Worm (Caenorhabditis elegans) whole organism, young adult: ENCODE measurements around the gene F49F1.5.

ENCODE experiments used
- F22D6.2 ChIP-seq: sonication (generic microtip); optimal IDR thresholded peaks from 2 replicates; lab custom pipeline; 2016; ENCODE audit warnings: mild to moderate bottlenecking, missing genetic modification characterization, missing compliant biosample characterization
- F23B12.7 ChIP-seq: sonication (generic microtip); optimal IDR thresholded peaks from 2 replicates; lab custom pipeline; 2017; ENCODE audit warnings: missing genetic modification characterization, mild to moderate bottlenecking, missing compliant biosample characterization, antibody characterized with exemption, moderate library complexity; ENCODE audit not compliant: insufficient read depth
- F57A8.1 ChIP-seq: fragments of 200-800 bp; sonication (Bioruptor generic); optimal IDR thresholded peaks from 2 replicates; lab custom pipeline; 2018; ENCODE audit warnings: mild to moderate bottlenecking, missing genetic modification characterization, moderate library complexity, missing compliant biosample characterization
- F57C9.4 ChIP-seq: sonication (generic microtip); optimal IDR thresholded peaks from 2 replicates; lab custom pipeline; 2017; ENCODE audit warnings: mild to moderate bottlenecking, missing genetic modification characterization, missing compliant biosample characterization
- Y53F4B.3 ChIP-seq: fragments of 200-800 bp; sonication (Bioruptor generic); IDR thresholded peaks from 2 replicates; pipeline ENCODE4 v1.3.6; 2022; ENCODE audit warnings: missing genetic modification reagents, missing genetic modification characterization, missing compliant biosample characterization
- Y56A3A.18 ChIP-seq: fragments of 200-800 bp; sonication (Bioruptor generic); IDR thresholded peaks from 2 replicates; pipeline ENCODE4 v1.3.6; 2022; ENCODE audit warnings: missing genetic modification reagents, missing genetic modification characterization, missing compliant biosample characterization
- ama-1 ChIP-seq, 3 experiments: fragments of 150-350 bp in 1 of 3; sonication (generic microtip) in 2 of 3; optimal IDR thresholded peaks; 2 replicates each; lab custom pipeline; 2014 to 2018; ENCODE audit warnings: missing biosample characterization in 2 of 3, missing genetic modification characterization in 2 of 3, missing genetic modification reagents in 2 of 3
- attf-3 ChIP-seq: fragments of 200-800 bp; sonication (Bioruptor generic); conservative IDR thresholded peaks from 2 replicates; pipeline ENCODE4 v1.3.6; 2022; ENCODE audit warnings: missing genetic modification reagents, missing genetic modification characterization, missing compliant biosample characterization
- bed-1 ChIP-seq: fragments of 200-800 bp; sonication (Bioruptor generic); IDR thresholded peaks from 2 replicates; pipeline ENCODE4 v1.3.6; 2022; ENCODE audit warnings: missing genetic modification reagents, missing genetic modification characterization, missing compliant biosample characterization
- cebp-2 ChIP-seq: fragments of 200-800 bp; sonication (Bioruptor generic); IDR thresholded peaks from 2 replicates; pipeline ENCODE4 v1.3.6; 2022; ENCODE audit warnings: missing genetic modification characterization, missing compliant biosample characterization
- ceh-79 ChIP-seq: sonication (generic microtip); optimal IDR thresholded peaks from 2 replicates; lab custom pipeline; 2017; ENCODE audit warnings: mild to moderate bottlenecking, missing genetic modification characterization, missing compliant biosample characterization
- ceh-91 ChIP-seq: fragments of 200-800 bp; sonication (Bioruptor generic); IDR thresholded peaks from 2 replicates; pipeline ENCODE4 v1.3.6; 2022; ENCODE audit warnings: missing genetic modification reagents, missing genetic modification characterization, missing compliant biosample characterization
- die-1 ChIP-seq: sonication (generic microtip); optimal IDR thresholded peaks from 2 replicates; lab custom pipeline; 2016; ENCODE audit warnings: missing genotype, mild to moderate bottlenecking, missing genetic modification characterization, missing compliant biosample characterization
- dpff-1 ChIP-seq: sonication (generic microtip); optimal IDR thresholded peaks from 2 replicates; lab custom pipeline; 2017; ENCODE audit warnings: mild to moderate bottlenecking, missing genetic modification characterization, missing compliant biosample characterization
- egl-44 ChIP-seq: fragments of 200-800 bp; sonication (Bioruptor generic); IDR thresholded peaks from 2 replicates; pipeline ENCODE4 v1.3.6; 2022; ENCODE audit warnings: missing genetic modification reagents, missing genetic modification characterization, missing compliant biosample characterization
- egrh-3 ChIP-seq: fragments of 200-800 bp; sonication (Bioruptor generic); IDR thresholded peaks from 2 replicates; pipeline ENCODE4 v1.3.6; 2022; ENCODE audit warnings: missing genetic modification reagents, missing genetic modification characterization, missing compliant biosample characterization
- ets-4 ChIP-seq: fragments of 200-800 bp; sonication (Bioruptor generic); optimal IDR thresholded peaks from 2 replicates; lab custom pipeline; 2018; ENCODE audit warnings: mild to moderate bottlenecking, missing genetic modification characterization, missing compliant biosample characterization
- fkh-3 ChIP-seq: sonication (generic microtip); optimal IDR thresholded peaks from 2 replicates; lab custom pipeline; 2016; ENCODE audit warnings: mild to moderate bottlenecking, missing genetic modification characterization, missing compliant biosample characterization
- gei-17 ChIP-seq: fragments of 200-800 bp; sonication (Bioruptor generic); optimal IDR thresholded peaks from 2 replicates; lab custom pipeline; 2018; ENCODE audit warnings: mild to moderate bottlenecking, missing genetic modification characterization, missing compliant biosample characterization
- hmg-1.2 ChIP-seq: fragments of 200-800 bp; sonication (Bioruptor generic); IDR thresholded peaks from 2 replicates; pipeline ENCODE4 v1.3.6; 2022; ENCODE audit warnings: missing genetic modification reagents, missing genetic modification characterization, missing compliant biosample characterization
- hsf-1 ChIP-seq: fragments of 200-800 bp; sonication (Bioruptor generic); IDR thresholded peaks from 2 replicates; pipeline ENCODE4 v1.3.6; 2022; ENCODE audit warnings: missing genetic modification reagents, missing genetic modification characterization, missing compliant biosample characterization
- lsy-27 ChIP-seq: sonication (generic microtip); optimal IDR thresholded peaks from 2 replicates; lab custom pipeline; 2017; ENCODE audit warnings: missing genetic modification characterization, mild to moderate bottlenecking, missing compliant biosample characterization, antibody characterized with exemption, missing genotype, borderline replicate concordance; ENCODE audit not compliant: insufficient read depth
- madf-6 ChIP-seq: fragments of 200-800 bp; sonication (Bioruptor generic); IDR thresholded peaks from 2 replicates; pipeline ENCODE4 v1.3.6; 2022; ENCODE audit warnings: missing genetic modification reagents, missing genetic modification characterization, missing compliant biosample characterization
- mxl-1 ChIP-seq: sonication (generic microtip); optimal IDR thresholded peaks from 2 replicates; lab custom pipeline; 2016; ENCODE audit warnings: missing genetic modification characterization, missing compliant biosample characterization
- nhr-120 ChIP-seq: fragments of 200-800 bp; sonication (Bioruptor generic); IDR thresholded peaks from 2 replicates; pipeline ENCODE4 v1.3.6; 2022; ENCODE audit warnings: missing genetic modification characterization, missing compliant biosample characterization
- nhr-179 ChIP-seq: sonication (generic microtip); optimal IDR thresholded peaks from 2 replicates; lab custom pipeline; 2016; ENCODE audit warnings: mild to moderate bottlenecking, missing genetic modification characterization, missing compliant biosample characterization
- nhr-80 ChIP-seq: sonication (generic microtip); optimal IDR thresholded peaks from 2 replicates; lab custom pipeline; 2016; ENCODE audit warnings: missing genetic modification characterization, missing compliant biosample characterization
- nhr-90 ChIP-seq: sonication (generic microtip); optimal IDR thresholded peaks from 2 replicates; lab custom pipeline; 2016; ENCODE audit warnings: missing genotype, mild to moderate bottlenecking, missing genetic modification characterization, missing compliant biosample characterization
- pbrm-1 ChIP-seq: fragments of 200-800 bp; sonication (Bioruptor generic); IDR thresholded peaks from 2 replicates; pipeline ENCODE4 v1.3.6; 2022; ENCODE audit warnings: missing genetic modification reagents, missing genetic modification characterization, missing compliant biosample characterization
- rec-8 ChIP-seq, 2 experiments: sonication (generic microtip); optimal IDR thresholded peaks; 2 replicates each; lab custom pipeline; 2016; ENCODE audit warnings: mild to moderate bottlenecking in 2 of 2, missing genetic modification characterization in 2 of 2, missing genetic modification reagents in 2 of 2, missing genotype in 2 of 2, missing biosample characterization in 1 of 2, missing compliant biosample characterization in 1 of 2, moderate library complexity in 1 of 2
- repo-1 ChIP-seq: sonication (generic microtip); optimal IDR thresholded peaks from 2 replicates; lab custom pipeline; 2017; ENCODE audit warnings: mild to moderate bottlenecking, missing genetic modification characterization, missing compliant biosample characterization
- snpc-1.3 ChIP-seq: sonication (generic microtip); optimal IDR thresholded peaks from 2 replicates; lab custom pipeline; 2017; ENCODE audit warnings: missing genetic modification characterization, mild to moderate bottlenecking, missing compliant biosample characterization, antibody characterized with exemption, moderate library complexity, missing genotype, missing genetic modification reagents; ENCODE audit not compliant: insufficient read depth
- snpc-3.4 ChIP-seq: sonication (generic microtip); optimal IDR thresholded peaks from 2 replicates; lab custom pipeline; 2017; ENCODE audit warnings: missing genetic modification characterization, mild to moderate bottlenecking, missing compliant biosample characterization, antibody characterized with exemption, moderate library complexity, missing genotype, missing genetic modification reagents
- somi-1 ChIP-seq: fragments of 200-800 bp; sonication (Bioruptor generic); optimal IDR thresholded peaks from 2 replicates; lab custom pipeline; 2018; ENCODE audit warnings: mild to moderate bottlenecking, missing genetic modification characterization, missing compliant biosample characterization
- sptf-2 ChIP-seq: fragments of 200-800 bp; sonication (Bioruptor generic); optimal IDR thresholded peaks from 2 replicates; lab custom pipeline; 2018; ENCODE audit warnings: mild to moderate bottlenecking, missing genetic modification characterization, missing compliant biosample characterization
- xnd-1 ChIP-seq: sonication (generic microtip); optimal IDR thresholded peaks from 2 replicates; lab custom pipeline; 2016; ENCODE audit warnings: missing genotype, missing genetic modification reagents, missing genetic modification characterization, missing compliant biosample characterization
- zfh-2 ChIP-seq: fragments of 200-800 bp; sonication (Bioruptor generic); conservative IDR thresholded peaks from 2 replicates; pipeline ENCODE4 v1.3.6; 2022; ENCODE audit warnings: missing genetic modification reagents, missing genetic modification characterization, missing compliant biosample characterization
- zim-3 ChIP-seq: sonication (generic microtip); optimal IDR thresholded peaks from 2 replicates; lab custom pipeline; 2017; ENCODE audit warnings: mild to moderate bottlenecking, missing genetic modification characterization, moderate library complexity, missing compliant biosample characterization
- ztf-22 ChIP-seq: fragments of 200-800 bp; sonication (Bioruptor generic); optimal IDR thresholded peaks from 2 replicates; lab custom pipeline; 2018; ENCODE audit warnings: mild to moderate bottlenecking, missing genetic modification characterization, moderate library complexity, missing compliant biosample characterization
- ztf-3 ChIP-seq: fragments of 200-800 bp; sonication (Bioruptor generic); optimal IDR thresholded peaks from 2 replicates; lab custom pipeline; 2018; ENCODE audit warnings: mild to moderate bottlenecking, missing genetic modification characterization, missing compliant biosample characterization

F49F1.5 gene

DNA sequence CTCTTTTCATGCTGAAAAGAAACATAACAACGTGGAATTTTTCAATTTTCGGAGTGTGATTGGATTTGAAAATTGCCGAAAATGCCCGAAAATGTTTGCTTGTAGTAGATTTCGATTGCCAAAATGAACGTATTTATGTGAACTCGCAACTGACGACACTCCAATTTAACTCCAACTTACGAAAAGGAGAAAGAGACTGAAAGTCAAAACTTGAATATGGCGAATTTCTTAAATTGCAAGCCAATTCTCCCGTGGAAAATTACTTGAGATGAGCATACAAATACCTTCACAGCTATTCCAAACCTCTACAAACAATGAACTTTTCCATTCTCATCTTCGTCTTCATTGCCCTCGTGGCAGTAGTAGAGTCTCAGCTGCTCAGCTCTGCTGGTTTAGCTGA is 37.6 kb downstream of the F49F1.5 start:
- no peak for TF ChIP-seq bed-1
- no peak for TF ChIP-seq ets-4 (GFP tag; lab: Kevin White, UChicago)
- no peak for TF ChIP-seq nhr-120 (GFP tag; lab: Robert Waterston, UW)
- TF ChIP-seq hmg-1.2, result no peak
- no peak for TF ChIP-seq cebp-2 (GFP tag; lab: Robert Waterston, UW)

DNA sequence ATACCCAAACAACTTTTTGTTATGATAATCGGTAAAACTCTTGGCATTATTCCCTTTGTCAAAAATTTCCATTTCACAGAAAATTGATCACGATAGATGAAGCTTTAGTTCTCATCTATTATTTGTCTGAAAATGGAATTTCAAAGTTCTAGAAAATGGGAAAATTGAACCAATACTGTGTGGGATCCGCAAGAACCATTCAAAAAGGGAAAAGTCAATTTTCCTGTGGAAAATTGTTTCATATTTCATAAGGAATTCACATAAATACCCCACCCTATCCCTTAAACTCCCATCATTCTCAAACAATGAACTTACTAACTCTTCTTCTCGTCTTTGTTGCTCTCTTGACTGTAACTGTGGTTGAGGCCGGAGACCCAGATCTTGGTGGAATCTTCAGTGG is 39.4 kb downstream of the F49F1.5 start, which contains the start of the genes C35B1.9 and C35B1.3:
Gene C35B1.9 (minus strand): TSS at position 101 of the 400 bp plus-strand sequence.
Gene C35B1.3 (plus strand): TSS at position 306 of the 400 bp plus-strand sequence.
- no peak for TF ChIP-seq gei-17 (GFP tag; lab: Kevin White, UChicago)
- TF ChIP-seq, all 124 proteins: peak for 0

DNA sequence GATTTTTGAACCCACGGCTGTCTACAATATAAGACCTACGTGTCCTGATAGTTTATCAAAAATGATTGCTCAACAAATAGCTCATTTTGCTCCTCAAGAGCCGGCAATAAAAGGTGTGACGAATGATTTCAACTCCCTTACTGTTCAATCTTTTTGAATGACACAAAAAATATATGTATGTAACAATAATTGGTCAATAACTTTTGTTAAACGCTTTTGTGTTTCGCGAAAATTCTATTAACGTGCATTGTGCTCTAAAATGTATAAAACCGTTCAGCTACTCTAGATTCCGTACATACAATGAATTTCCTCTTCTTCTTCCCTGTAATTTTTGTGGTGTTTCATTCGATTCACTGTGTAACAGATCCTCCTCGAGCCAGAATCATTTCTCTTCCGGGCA is 40.7 kb downstream of the F49F1.5 start, which contains the start of gene C35B1.4:
Gene C35B1.4 (plus strand): TSS at position 301 of the 400 bp plus-strand sequence.
- TF ChIP-seq Y53F4B.3 (GFP tag; lab: Robert Waterston, UW) (no peak), zim-3 (tag; lab: Kevin White, UChicago) (no peak), ceh-91 (no peak), ama-1 (optimal IDR thresholded peaks at IDR 0.05; lab: Kevin White, UChicago) (no peak), ama-1 (GFP tag; optimal IDR thresholded peaks at IDR 0.05; lab: Kevin White, UChicago) (no peak)

DNA sequence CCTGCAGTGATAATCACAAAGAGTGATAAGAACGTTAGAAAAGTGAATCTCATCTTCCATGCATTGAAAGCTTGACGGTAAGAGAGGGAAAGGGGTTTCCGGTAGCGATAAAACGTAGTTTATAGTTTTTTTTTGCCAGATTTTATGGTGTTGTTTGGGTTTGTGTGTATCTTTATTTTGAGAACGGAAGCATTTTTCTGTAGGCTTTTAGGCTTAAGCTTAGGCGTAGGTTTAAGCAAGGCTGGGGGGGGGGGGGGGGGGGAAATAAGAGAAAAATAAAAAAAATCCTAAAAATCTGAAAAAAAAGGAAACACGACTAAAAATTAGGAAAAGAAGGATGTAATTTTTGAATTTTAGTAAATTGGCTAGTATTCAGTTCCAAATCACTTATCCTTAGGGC is 41.3 kb downstream of the F49F1.5 start, which contains the start of gene C35B1.8:
Gene C35B1.8 (minus strand): TSS at position 101 of the 400 bp plus-strand sequence.
- no peak for TF ChIP-seq lsy-27 (tag; lab: Kevin White, UChicago)
- no peak for TF ChIP-seq snpc-1.3
- no peak for TF ChIP-seq egl-44 (GFP tag; lab: Robert Waterston, UW)
- no peak for TF ChIP-seq pbrm-1 (GFP tag; lab: Robert Waterston, UW)
- TF ChIP-seq Y56A3A.18 (GFP tag; lab: Robert Waterston, UW), result no peak
- TF ChIP-seq repo-1, result no peak
- no peak for TF ChIP-seq F57C9.4 (tag; lab: Kevin White, UChicago)
- TF ChIP-seq sptf-2 (GFP tag; lab: Kevin White, UChicago), result no peak
- no peak for TF ChIP-seq hmg-1.2
- TF ChIP-seq mxl-1, result no peak
- TF ChIP-seq ceh-91, result no peak
- no peak for TF ChIP-seq hsf-1 (GFP tag; lab: Robert Waterston, UW)
- no peak for TF ChIP-seq die-1 (tag; lab: Kevin White, UChicago)
- no peak for TF ChIP-seq snpc-3.4 (tag; lab: Kevin White, UChicago)
- no peak for TF ChIP-seq fkh-3 (tag; lab: Kevin White, UChicago)
- no peak for TF ChIP-seq nhr-90 (tag; lab: Kevin White, UChicago)
- TF ChIP-seq ztf-3 (GFP tag; lab: Kevin White, UChicago), result no peak
- no peak for TF ChIP-seq ceh-79
- TF ChIP-seq madf-6 (GFP tag; lab: Robert Waterston, UW), result no peak

DNA sequence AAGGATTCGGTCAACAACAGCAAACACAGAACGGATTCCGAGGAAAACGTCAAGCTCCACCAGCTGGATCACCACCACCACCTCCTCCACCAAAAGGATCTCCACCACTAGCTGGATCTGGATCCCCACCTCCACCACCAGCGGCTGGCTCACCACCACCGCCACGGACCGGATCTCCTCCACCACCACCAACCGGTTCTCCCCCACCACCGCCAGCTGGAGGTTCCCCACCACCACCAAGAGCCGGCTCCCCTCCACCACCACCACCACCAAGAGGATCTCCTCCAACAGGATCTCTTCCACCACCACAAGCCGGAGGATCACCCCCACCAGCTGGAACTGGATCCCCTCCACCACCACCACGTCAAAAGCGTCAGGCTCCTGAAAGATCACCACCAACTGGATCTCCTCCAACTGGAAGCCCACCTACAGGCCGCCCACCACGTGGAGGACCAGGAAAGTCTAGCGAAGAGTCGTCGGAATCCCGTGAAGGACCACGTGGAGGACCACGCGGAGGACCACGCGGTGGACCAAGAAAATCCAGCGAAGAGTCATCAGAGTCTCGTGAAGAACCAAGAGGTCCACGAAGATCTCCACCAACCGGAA is 43.4 kb downstream of the F49F1.5 start:
- TF ChIP-seq bed-1 (no peak), ceh-91 (peak; percentile 9; the same call in 1 of the 2 replicates), ztf-22 (GFP tag; lab: Kevin White, UChicago) (no peak), zfh-2 (GFP tag; lab: Robert Waterston, UW) (peak; percentile 71), F22D6.2 (tag; lab: Kevin White, UChicago) (no peak), egrh-3 (GFP tag; lab: Robert Waterston, UW) (peak; percentile 96), somi-1 (GFP tag; lab: Kevin White, UChicago) (no peak), F57A8.1 (peak; percentile 9), F23B12.7 (no peak), xnd-1 (tag; lab: Kevin White, UChicago) (no peak), rec-8 (tag; optimal IDR thresholded peaks at IDR 0.05; lab: Kevin White, UChicago) (no peak), dpff-1 (tag; lab: Kevin White, UChicago) (no peak), nhr-80 (no peak), sptf-2 (GFP tag; lab: Kevin White, UChicago) (peak; percentile 38), nhr-90 (tag; lab: Kevin White, UChicago) (no peak), nhr-179 (no peak), attf-3 (GFP tag; lab: Robert Waterston, UW) (no peak)
